Fruit fly (Drosophila melanogaster) whole organism, embryonic: ENCODE results near the gene mRpL17.

Source experiments
- Ada2b ChIP-seq: fragments of 200-800 bp; sonication (Bioruptor generic); IDR thresholded peaks from 2 replicates; pipeline ENCODE4 v1.3.6; 2022; ENCODE audit warnings: missing biosample characterization, missing genetic modification characterization
- Antp ChIP-seq: fragments of 200-800 bp; sonication (Bioruptor generic); optimal IDR thresholded peaks from 3 replicates; lab custom pipeline; 2016; ENCODE audit warnings: missing biosample characterization, missing genetic modification characterization
- BtbVII ChIP-seq: fragments of 200-800 bp; sonication (Bioruptor generic); optimal IDR thresholded peaks from 3 replicates; lab custom pipeline; 2017; ENCODE audit warnings: missing biosample characterization, mild to moderate bottlenecking, missing genetic modification characterization
- CG10366 ChIP-seq: fragments of 200-800 bp; sonication (Bioruptor generic); IDR thresholded peaks from 2 replicates; pipeline ENCODE4 v1.3.6; 2022; ENCODE audit warnings: missing biosample characterization, missing genetic modification characterization
- CG10543 ChIP-seq: fragments of 200-800 bp; sonication (Bioruptor generic); optimal IDR thresholded peaks from 3 replicates; lab custom pipeline; 2017; ENCODE audit warnings: missing biosample characterization, mild to moderate bottlenecking, missing genetic modification characterization, moderate library complexity
- CG10565 ChIP-seq: fragments of 200-800 bp; sonication (Bioruptor generic); optimal IDR thresholded peaks from 3 replicates; lab custom pipeline; 2016; ENCODE audit warnings: missing biosample characterization, mild to moderate bottlenecking, missing genetic modification characterization
- CG16779 ChIP-seq: fragments of 200-800 bp; sonication (Bioruptor generic); IDR thresholded peaks from 2 replicates; pipeline ENCODE4 v1.3.6; 2022; ENCODE audit warnings: missing biosample characterization, missing genetic modification characterization
- CG1792 ChIP-seq: fragments of 200-800 bp; sonication (Bioruptor generic); optimal IDR thresholded peaks from 2 replicates; lab custom pipeline; 2016; ENCODE audit warnings: missing biosample characterization, missing genetic modification characterization
- CG18619 ChIP-seq: fragments of 200-800 bp; sonication (Bioruptor generic); optimal IDR thresholded peaks from 3 replicates; lab custom pipeline; 2017; ENCODE audit warnings: missing biosample characterization, mild to moderate bottlenecking, missing genetic modification characterization
- CG2116 ChIP-seq: fragments of 200-800 bp; sonication (Bioruptor generic); optimal IDR thresholded peaks from 3 replicates; lab custom pipeline; 2018; ENCODE audit warnings: missing biosample characterization, mild to moderate bottlenecking, missing genetic modification characterization
- CG2199 ChIP-seq: fragments of 200-800 bp; sonication (Bioruptor generic); IDR thresholded peaks from 3 replicates; pipeline ENCODE4 v1.3.6; 2022; ENCODE audit warnings: missing biosample characterization, missing genetic modification characterization
- CG6854 ChIP-seq: fragments of 200-800 bp; sonication (Bioruptor generic); optimal IDR thresholded peaks from 3 replicates; lab custom pipeline; 2017; ENCODE audit warnings: missing biosample characterization, mild to moderate bottlenecking, missing genetic modification characterization
- CG7556 ChIP-seq: fragments of 200-800 bp; sonication (Bioruptor generic); optimal IDR thresholded peaks from 2 replicates; lab custom pipeline; 2017; ENCODE audit warnings: missing biosample characterization, mild to moderate bottlenecking, missing genetic modification characterization
- CG7839 ChIP-seq: fragments of 200-800 bp; sonication (Bioruptor generic); optimal IDR thresholded peaks from 3 replicates; lab custom pipeline; 2018; ENCODE audit warnings: missing biosample characterization, mild to moderate bottlenecking, missing genetic modification characterization, moderate library complexity
- CG8388 ChIP-seq: fragments of 200-800 bp; sonication (Bioruptor generic); optimal IDR thresholded peaks from 2 replicates; lab custom pipeline; 2019; ENCODE audit warnings: missing biosample characterization, mild to moderate bottlenecking, missing genetic modification characterization, moderate library complexity
- Dip2 ChIP-seq: fragments of 200-800 bp; sonication (Bioruptor generic); IDR thresholded peaks from 2 replicates; pipeline ENCODE4 v1.3.6; 2022; ENCODE audit warnings: missing biosample characterization, missing genetic modification characterization
- Fer1 ChIP-seq: fragments of 200-800 bp; sonication (Bioruptor generic); optimal IDR thresholded peaks from 2 replicates; lab custom pipeline; 2017; ENCODE audit warnings: missing biosample characterization, mild to moderate bottlenecking, missing genetic modification characterization
- Gug ChIP-seq: fragments of 200-800 bp; sonication (Bioruptor generic); IDR thresholded peaks from 4 replicates; pipeline ENCODE4 v1.3.6; 2022; ENCODE audit warnings: missing biosample characterization, missing genetic modification characterization
- Kr ChIP-seq: fragments of 200-800 bp; sonication (Bioruptor generic); optimal IDR thresholded peaks from 2 replicates; lab custom pipeline; 2017; ENCODE audit warnings: missing biosample characterization, mild to moderate bottlenecking, missing genetic modification characterization
- Mad ChIP-seq: fragments of 200-800 bp; sonication (Bioruptor generic); optimal IDR thresholded peaks from 2 replicates; lab custom pipeline; 2016; ENCODE audit warnings: missing biosample characterization, missing genetic modification characterization
- Max ChIP-seq: fragments of 200-800 bp; sonication (Bioruptor generic); optimal IDR thresholded peaks from 2 replicates; lab custom pipeline; 2016; ENCODE audit warnings: missing biosample characterization, mild to moderate bottlenecking, missing genetic modification characterization
- Ptx1 ChIP-seq: fragments of 200-800 bp; sonication (Bioruptor generic); IDR thresholded peaks from 2 replicates; pipeline ENCODE4 v1.3.6; 2022; ENCODE audit warnings: missing biosample characterization, missing genetic modification characterization
- Rx ChIP-seq: fragments of 200-800 bp; sonication (Bioruptor generic); IDR thresholded peaks from 2 replicates; pipeline ENCODE4 v1.3.6; 2022; ENCODE audit warnings: missing biosample characterization, missing genetic modification characterization
- Sry-β ChIP-seq: fragments of 200-800 bp; sonication (Bioruptor generic); optimal IDR thresholded peaks from 2 replicates; lab custom pipeline; 2018; ENCODE audit warnings: missing biosample characterization, mild to moderate bottlenecking, missing genetic modification characterization, moderate library complexity
- Trl ChIP-seq, 3 experiments: fragments of >200 bp in 2 of 3; fragments of 200-800 bp in 1 of 3; sonication (Bioruptor generic) in 1 of 3; optimal IDR thresholded peaks; 2 replicates in 1 of 3; 3 replicates in 2 of 3; lab custom pipeline; 2016 to 2017; ENCODE audit warnings: missing biosample characterization in 1 of 3, missing genetic modification characterization in 1 of 3
- crc ChIP-seq: fragments of 200-800 bp; sonication (Bioruptor generic); optimal IDR thresholded peaks from 2 replicates; lab custom pipeline; 2016; ENCODE audit warnings: missing biosample characterization, missing genetic modification characterization
- danr ChIP-seq: fragments of 200-800 bp; sonication (Bioruptor generic); IDR thresholded peaks from 2 replicates; pipeline ENCODE4 v1.3.6; 2022; ENCODE audit warnings: missing biosample characterization, missing genetic modification characterization
- dpn ChIP-seq, 2 experiments: fragments of 200-800 bp; sonication (Bioruptor generic); optimal IDR thresholded peaks; 3 replicates each; lab custom pipeline; 2016; ENCODE audit warnings: missing biosample characterization in 2 of 2, missing genetic modification characterization in 2 of 2
- ewg ChIP-seq: fragments of 200-800 bp; sonication (Bioruptor generic); optimal IDR thresholded peaks from 3 replicates; lab custom pipeline; 2017; ENCODE audit warnings: mild to moderate bottlenecking, missing biosample characterization, missing genetic modification reagents, missing genetic modification characterization
- eyg ChIP-seq: fragments of 200-800 bp; sonication (Bioruptor generic); optimal IDR thresholded peaks from 3 replicates; lab custom pipeline; 2016; ENCODE audit warnings: missing biosample characterization, missing genetic modification characterization
- fd3F ChIP-seq: fragments of 200-800 bp; sonication (Bioruptor generic); optimal IDR thresholded peaks from 2 replicates; lab custom pipeline; 2018; ENCODE audit warnings: missing biosample characterization, mild to moderate bottlenecking, missing genetic modification characterization, moderate library complexity
- gcm2 ChIP-seq: fragments of 200-800 bp; sonication (Bioruptor generic); optimal IDR thresholded peaks from 2 replicates; lab custom pipeline; 2016; ENCODE audit warnings: missing biosample characterization, missing genetic modification characterization
- gfzf ChIP-seq: fragments of 200-800 bp; sonication (Bioruptor generic); optimal IDR thresholded peaks from 2 replicates; lab custom pipeline; 2016; ENCODE audit warnings: missing biosample characterization, mild to moderate bottlenecking, missing genetic modification characterization, moderate library complexity
- gro ChIP-seq: fragments of 200-800 bp; sonication (Bioruptor generic); optimal IDR thresholded peaks from 2 replicates; lab custom pipeline; 2016; ENCODE audit warnings: missing biosample characterization, missing genetic modification characterization
- jigr1 ChIP-seq: fragments of 200-800 bp; sonication (Bioruptor generic); IDR thresholded peaks from 3 replicates; pipeline ENCODE4 v1.3.6; 2022; ENCODE audit warnings: missing biosample characterization, missing genetic modification characterization
- jumu ChIP-seq: fragments of 200-800 bp; sonication (Bioruptor generic); optimal IDR thresholded peaks from 3 replicates; lab custom pipeline; 2016; ENCODE audit warnings: missing biosample characterization, missing genetic modification characterization
- nerfin-1 ChIP-seq: fragments of 200-800 bp; sonication (Bioruptor generic); optimal IDR thresholded peaks from 3 replicates; lab custom pipeline; 2019; ENCODE audit warnings: missing biosample characterization, mild to moderate bottlenecking, missing genetic modification characterization, moderate library complexity
- nerfin-2 ChIP-seq: fragments of 200-800 bp; sonication (Bioruptor generic); IDR thresholded peaks from 2 replicates; pipeline ENCODE4 v1.3.6; 2022; ENCODE audit warnings: missing biosample characterization, missing genetic modification characterization; ENCODE audit not compliant: partially characterized antibody
- pfk ChIP-seq: fragments of 200-800 bp; sonication (Bioruptor generic); optimal IDR thresholded peaks from 2 replicates; lab custom pipeline; 2018; ENCODE audit warnings: missing biosample characterization, mild to moderate bottlenecking, missing genetic modification characterization, moderate library complexity
- sim ChIP-seq: fragments of 200-800 bp; sonication (Bioruptor generic); IDR thresholded peaks from 2 replicates; pipeline ENCODE4 v1.3.6; 2022; ENCODE audit warnings: missing biosample characterization, missing genetic modification characterization
- slp2 ChIP-seq: fragments of 200-800 bp; sonication (Bioruptor generic); optimal IDR thresholded peaks from 2 replicates; lab custom pipeline; 2016; ENCODE audit warnings: missing biosample characterization, missing genetic modification characterization
- stwl ChIP-seq: fragments of 200-800 bp; sonication (Bioruptor generic); optimal IDR thresholded peaks from 3 replicates; lab custom pipeline; 2018; ENCODE audit warnings: missing biosample characterization, mild to moderate bottlenecking, missing genetic modification characterization, moderate library complexity
- tll ChIP-seq, 2 experiments: fragments of 200-800 bp in 1 of 2; fragments of >200 bp in 1 of 2; sonication (Bioruptor generic) in 1 of 2; optimal IDR thresholded peaks; 2 replicates each; lab custom pipeline; 2017 to 2019; ENCODE audit warnings: missing biosample characterization in 2 of 2, missing genetic modification characterization in 2 of 2, mild to moderate bottlenecking in 1 of 2, moderate library complexity in 1 of 2
- twi ChIP-seq: fragments of 200-800 bp; optimal IDR thresholded peaks from 2 replicates; lab custom pipeline; 2019; ENCODE audit warnings: missing biosample characterization, mild to moderate bottlenecking, missing genetic modification characterization, moderate library complexity
- z ChIP-seq: fragments of 200-800 bp; sonication (Bioruptor generic); IDR thresholded peaks from 3 replicates; pipeline ENCODE4 v1.3.6; 2022; ENCODE audit warnings: missing biosample characterization, missing genetic modification characterization
- zf30C ChIP-seq: fragments of 200-800 bp; sonication (Bioruptor generic); optimal IDR thresholded peaks from 3 replicates; lab custom pipeline; 2018; ENCODE audit warnings: missing biosample characterization, mild to moderate bottlenecking, missing genetic modification characterization

The mRpL17 gene

dm6 chr3L:267083-267482 lies 2.5 kb downstream of the mRpL17 start, which contains the start of gene miple1 (continued):
- TF ChIP-seq Antp (GFP tag; lab: Kevin White, UChicago) = no peak

dm6 chr3L:267618-268017 lies 3.0 kb downstream of the mRpL17 start:
- TF ChIP-seq Rx (no peak), ewg (GFP tag; lab: Kevin White, UChicago) (peak; percentile 37), eyg (GFP tag; lab: Kevin White, UChicago) (no peak), nerfin-1 (peak; percentile 7), Ada2b (GFP tag; lab: Robert Waterston, UW) (no peak), Trl (optimal IDR thresholded peaks at IDR 0.05; lab: Kevin White, UChicago) (peak in 1 of 2 experiments; percentile 44), Trl (GFP tag; optimal IDR thresholded peaks at IDR 0.05; lab: Kevin White, UChicago) (no peak), z (GFP tag; lab: Robert Waterston, UW) (peak; percentile 65; the same call in 1 of the 3 replicates), CG2199 (GFP tag; lab: Robert Waterston, UW) (0 out of 3 replicates have a peak, but pooled peaks have one; percentile 26), sim (no peak)
- TF ChIP-seq, all 482 proteins: peak for 5

dm6 chr3L:270760-271500 lies 6.4 kb downstream of the mRpL17 start, which contains the start of gene miple2:
miple2 (plus strand) TSS chr3L:271200.
- TF ChIP-seq slp2 (GFP tag; lab: Kevin White, UChicago) = peak; percentile 33
- peak; percentile 13 for TF ChIP-seq Mad (GFP tag; lab: Kevin White, UChicago)
- TF ChIP-seq jigr1 (GFP tag; lab: Robert Waterston, UW) = no peak
- no peak for TF ChIP-seq nerfin-2 (GFP tag; lab: Robert Waterston, UW)
- peak; percentile 70 for TF ChIP-seq CG10543 (GFP tag; lab: Kevin White, UChicago)
- TF ChIP-seq CG2116 = peak; percentile 4
- TF ChIP-seq CG1792 (GFP tag; lab: Kevin White, UChicago) = peak; percentile 40
- 0 out of 2 replicates have a peak, but pooled peaks have one; percentile 9 for TF ChIP-seq Ptx1 (GFP tag; lab: Robert Waterston, UW)
- peak; percentile 42 for TF ChIP-seq CG18619 (GFP tag; lab: Kevin White, UChicago)
- peak; percentile 19 for TF ChIP-seq crc (GFP tag; lab: Kevin White, UChicago)
- TF ChIP-seq fd3F (GFP tag; lab: Kevin White, UChicago) = peak; percentile 8
- no peak for TF ChIP-seq CG7839 (tag; lab: Kevin White, UChicago)
- TF ChIP-seq CG7556 (GFP tag; lab: Kevin White, UChicago) = peak; percentile 79
- TF ChIP-seq zf30C (GFP tag; lab: Kevin White, UChicago) = peak; percentile 77
- TF ChIP-seq gfzf (GFP tag; lab: Kevin White, UChicago) = no peak
- TF ChIP-seq stwl = no peak
- no peak for TF ChIP-seq danr (GFP tag; lab: Robert Waterston, UW)
- peak; percentile 4 for TF ChIP-seq gcm2 (GFP tag; lab: Kevin White, UChicago)
- peak in 1 of 2 experiments; percentile 72 for TF ChIP-seq tll (GFP tag; optimal IDR thresholded peaks at IDR 0.05; lab: Kevin White, UChicago)
- no peak for TF ChIP-seq CG16779 (GFP tag; lab: Robert Waterston, UW)
- peak; percentile 35 for TF ChIP-seq BtbVII (GFP tag; lab: Kevin White, UChicago)
- peak; percentile 42 for TF ChIP-seq Max (GFP tag; lab: Kevin White, UChicago)
- peak; percentile 44 for TF ChIP-seq Sry-β
- peak; percentile 56 for TF ChIP-seq Fer1 (GFP tag; lab: Kevin White, UChicago)
- peak; percentile 66 for TF ChIP-seq pfk (GFP tag; lab: Kevin White, UChicago)
- TF ChIP-seq gro (GFP tag; lab: Kevin White, UChicago) = peak; percentile 53
- peak; percentile 51 for TF ChIP-seq Kr (GFP tag; lab: Kevin White, UChicago)
- TF ChIP-seq CG8388 = peak; percentile 32
- TF ChIP-seq Dip2 = no peak
- TF ChIP-seq jumu (GFP tag; lab: Kevin White, UChicago) = peak; percentile 36
- TF ChIP-seq CG10565 (GFP tag; lab: Kevin White, UChicago) = no peak
- TF ChIP-seq CG10366 (GFP tag; lab: Robert Waterston, UW) = no peak
- TF ChIP-seq dpn (GFP tag; optimal IDR thresholded peaks at IDR 0.05; lab: Kevin White, UChicago) = peak; percentile 13 to 38
- peak; percentile 57 for TF ChIP-seq twi (tag; lab: Kevin White, UChicago)
- peak; percentile 31 for TF ChIP-seq CG6854 (GFP tag; lab: Kevin White, UChicago)
- TF ChIP-seq Gug (GFP tag; lab: Robert Waterston, UW) = no peak
